Worm (Caenorhabditis elegans) whole organism, young adult: ENCODE measurements around the gene F14F7.4.

ENCODE experiments used
- F37B4.10 ChIP-seq: fragments of 200-800 bp; sonication (Bioruptor generic); IDR thresholded peaks from 2 replicates; pipeline ENCODE4 v1.3.6; 2022; ENCODE audit warnings: missing genetic modification characterization, missing compliant biosample characterization
- F49E8.2 ChIP-seq: sonication (generic microtip); optimal IDR thresholded peaks from 3 replicates; lab custom pipeline; 2017; ENCODE audit warnings: missing genetic modification characterization, mild to moderate bottlenecking, missing compliant biosample characterization, antibody characterized with exemption, moderate library complexity; ENCODE audit not compliant: insufficient read depth
- F52B5.7 ChIP-seq: sonication (generic microtip); optimal IDR thresholded peaks from 2 replicates; lab custom pipeline; 2016; ENCODE audit warnings: mild to moderate bottlenecking, missing genetic modification characterization, missing compliant biosample characterization
- K11D2.4 ChIP-seq: fragments of 200-800 bp; sonication (Bioruptor generic); IDR thresholded peaks from 2 replicates; pipeline ENCODE4 v1.3.6; 2022; ENCODE audit warnings: missing genetic modification reagents, missing genetic modification characterization, missing compliant biosample characterization
- K12H6.12 ChIP-seq: fragments of 200-800 bp; sonication (Bioruptor generic); optimal IDR thresholded peaks from 2 replicates; lab custom pipeline; 2018; ENCODE audit warnings: mild to moderate bottlenecking, missing genetic modification characterization, missing compliant biosample characterization
- Y53F4B.3 ChIP-seq: fragments of 200-800 bp; sonication (Bioruptor generic); IDR thresholded peaks from 2 replicates; pipeline ENCODE4 v1.3.6; 2022; ENCODE audit warnings: missing genetic modification reagents, missing genetic modification characterization, missing compliant biosample characterization
- Y56A3A.18 ChIP-seq: fragments of 200-800 bp; sonication (Bioruptor generic); IDR thresholded peaks from 2 replicates; pipeline ENCODE4 v1.3.6; 2022; ENCODE audit warnings: missing genetic modification reagents, missing genetic modification characterization, missing compliant biosample characterization
- Y79H2A.3 ChIP-seq: fragments of 200-800 bp; sonication (Bioruptor generic); conservative IDR thresholded peaks from 2 replicates; pipeline ENCODE4 v1.3.6; 2022; ENCODE audit warnings: missing genetic modification reagents, missing genetic modification characterization, missing compliant biosample characterization
- akir-1 ChIP-seq: fragments of 200-800 bp; sonication (Bioruptor generic); optimal IDR thresholded peaks from 2 replicates; lab custom pipeline; 2018; ENCODE audit warnings: mild to moderate bottlenecking, missing genetic modification characterization, moderate library complexity, missing compliant biosample characterization
- aptf-2 ChIP-seq: fragments of 200-800 bp; sonication (Bioruptor generic); conservative IDR thresholded peaks from 2 replicates; pipeline ENCODE4 v1.3.6; 2022; ENCODE audit warnings: missing genetic modification reagents, missing genetic modification characterization, missing compliant biosample characterization
- atf-7 ChIP-seq: sonication (generic microtip); optimal IDR thresholded peaks from 2 replicates; lab custom pipeline; 2017; ENCODE audit warnings: mild to moderate bottlenecking, missing genetic modification characterization, missing compliant biosample characterization
- bed-1 ChIP-seq: fragments of 200-800 bp; sonication (Bioruptor generic); IDR thresholded peaks from 2 replicates; pipeline ENCODE4 v1.3.6; 2022; ENCODE audit warnings: missing genetic modification reagents, missing genetic modification characterization, missing compliant biosample characterization
- ccch-3 ChIP-seq: fragments of 200-800 bp; sonication (Bioruptor generic); optimal IDR thresholded peaks from 2 replicates; lab custom pipeline; 2018; ENCODE audit warnings: mild to moderate bottlenecking, missing genetic modification characterization, missing compliant biosample characterization
- ceh-100 ChIP-seq: fragments of 200-800 bp; sonication (Bioruptor generic); IDR thresholded peaks from 2 replicates; pipeline ENCODE4 v1.3.6; 2022; ENCODE audit warnings: missing genetic modification reagents, missing genetic modification characterization, missing compliant biosample characterization
- ceh-58 ChIP-seq: fragments of 200-800 bp; sonication (Bioruptor generic); IDR thresholded peaks from 2 replicates; pipeline ENCODE4 v1.3.6; 2022; ENCODE audit warnings: missing genetic modification characterization, missing compliant biosample characterization
- ceh-91 ChIP-seq: fragments of 200-800 bp; sonication (Bioruptor generic); IDR thresholded peaks from 2 replicates; pipeline ENCODE4 v1.3.6; 2022; ENCODE audit warnings: missing genetic modification reagents, missing genetic modification characterization, missing compliant biosample characterization
- chd-7 ChIP-seq: sonication (generic microtip); optimal IDR thresholded peaks from 2 replicates; lab custom pipeline; 2016; ENCODE audit warnings: mild to moderate bottlenecking, missing genetic modification characterization, moderate library complexity, missing compliant biosample characterization
- die-1 ChIP-seq: sonication (generic microtip); optimal IDR thresholded peaks from 2 replicates; lab custom pipeline; 2016; ENCODE audit warnings: missing genotype, mild to moderate bottlenecking, missing genetic modification characterization, missing compliant biosample characterization
- dpl-1 ChIP-seq: fragments of 150-350 bp; optimal IDR thresholded peaks from 2 replicates; lab custom pipeline; 2014; ENCODE audit warnings: missing biosample characterization, missing genetic modification reagents, missing genetic modification characterization
- efl-1 ChIP-seq: fragments of 150-350 bp; optimal IDR thresholded peaks from 2 replicates; lab custom pipeline; 2014; ENCODE audit warnings: missing biosample characterization, missing genetic modification reagents, missing genetic modification characterization
- egrh-3 ChIP-seq: fragments of 200-800 bp; sonication (Bioruptor generic); IDR thresholded peaks from 2 replicates; pipeline ENCODE4 v1.3.6; 2022; ENCODE audit warnings: missing genetic modification reagents, missing genetic modification characterization, missing compliant biosample characterization
- hlh-26 ChIP-seq: fragments of 200-800 bp; sonication (Bioruptor generic); conservative IDR thresholded peaks from 2 replicates; pipeline ENCODE4 v1.3.6; 2022; ENCODE audit warnings: missing genetic modification reagents, missing genetic modification characterization, missing compliant biosample characterization
- lin-35 ChIP-seq, 3 experiments: fragments of 150-350 bp in 2 of 3; sonication (generic microtip) in 1 of 3; optimal IDR thresholded peaks; 2 replicates each; lab custom pipeline; 2014 to 2018; ENCODE audit warnings: missing biosample characterization in 3 of 3, missing genetic modification characterization in 3 of 3, missing genetic modification reagents in 3 of 3
- lsl-1 ChIP-seq: fragments of 200-800 bp; sonication (Bioruptor generic); optimal IDR thresholded peaks from 2 replicates; lab custom pipeline; 2018; ENCODE audit warnings: mild to moderate bottlenecking, missing genetic modification characterization, moderate library complexity, missing compliant biosample characterization
- madf-10 ChIP-seq: sonication (generic microtip); optimal IDR thresholded peaks from 2 replicates; lab custom pipeline; 2016; ENCODE audit warnings: mild to moderate bottlenecking, missing genetic modification characterization, missing compliant biosample characterization
- madf-3 ChIP-seq: fragments of 200-800 bp; sonication (Bioruptor generic); IDR thresholded peaks from 2 replicates; pipeline ENCODE4 v1.3.6; 2022; ENCODE audit warnings: missing genetic modification reagents, missing genetic modification characterization, missing compliant biosample characterization
- mes-4 ChIP-seq: sonication (generic microtip); optimal IDR thresholded peaks from 2 replicates; lab custom pipeline; 2016; ENCODE audit warnings: missing genotype, missing genetic modification characterization, missing compliant biosample characterization
- nhr-27 ChIP-seq: fragments of 200-800 bp; sonication (Bioruptor generic); optimal IDR thresholded peaks from 2 replicates; lab custom pipeline; 2018; ENCODE audit warnings: mild to moderate bottlenecking, missing genetic modification characterization, moderate library complexity, missing compliant biosample characterization
- rec-8 ChIP-seq, 2 experiments: sonication (generic microtip); optimal IDR thresholded peaks; 2 replicates each; lab custom pipeline; 2016; ENCODE audit warnings: mild to moderate bottlenecking in 2 of 2, missing genetic modification characterization in 2 of 2, missing genetic modification reagents in 2 of 2, missing genotype in 2 of 2, missing biosample characterization in 1 of 2, missing compliant biosample characterization in 1 of 2, moderate library complexity in 1 of 2
- repo-1 ChIP-seq: sonication (generic microtip); optimal IDR thresholded peaks from 2 replicates; lab custom pipeline; 2017; ENCODE audit warnings: mild to moderate bottlenecking, missing genetic modification characterization, missing compliant biosample characterization
- snpc-1.3 ChIP-seq: sonication (generic microtip); optimal IDR thresholded peaks from 2 replicates; lab custom pipeline; 2017; ENCODE audit warnings: missing genetic modification characterization, mild to moderate bottlenecking, missing compliant biosample characterization, antibody characterized with exemption, moderate library complexity, missing genotype, missing genetic modification reagents; ENCODE audit not compliant: insufficient read depth
- snpc-3.4 ChIP-seq: sonication (generic microtip); optimal IDR thresholded peaks from 2 replicates; lab custom pipeline; 2017; ENCODE audit warnings: missing genetic modification characterization, mild to moderate bottlenecking, missing compliant biosample characterization, antibody characterized with exemption, moderate library complexity, missing genotype, missing genetic modification reagents
- snpc-4 ChIP-seq, 5 experiments: fragments of 150-350 bp in 1 of 5; sonication (generic microtip) in 4 of 5; optimal IDR thresholded peaks; 2 replicates each; lab custom pipeline; 2014 to 2018; ENCODE audit warnings: missing genetic modification characterization in 5 of 5, missing biosample characterization in 3 of 5, antibody characterized with exemption in 2 of 5, mild to moderate bottlenecking in 2 of 5, missing compliant biosample characterization in 2 of 5, missing genotype in 2 of 5, moderate library complexity in 2 of 5, missing genetic modification reagents in 1 of 5
- sptf-2 ChIP-seq: fragments of 200-800 bp; sonication (Bioruptor generic); optimal IDR thresholded peaks from 2 replicates; lab custom pipeline; 2018; ENCODE audit warnings: mild to moderate bottlenecking, missing genetic modification characterization, missing compliant biosample characterization
- tbx-9 ChIP-seq: sonication (generic microtip); optimal IDR thresholded peaks from 2 replicates; lab custom pipeline; 2016; ENCODE audit warnings: borderline replicate concordance, missing genetic modification characterization, inconsistent platforms, missing compliant biosample characterization
- unc-62 ChIP-seq: fragments of 150-350 bp; optimal IDR thresholded peaks from 2 replicates; lab custom pipeline; 2014; ENCODE audit warnings: missing biosample characterization, missing genetic modification reagents, missing genetic modification characterization
- zfh-2 ChIP-seq: fragments of 200-800 bp; sonication (Bioruptor generic); conservative IDR thresholded peaks from 2 replicates; pipeline ENCODE4 v1.3.6; 2022; ENCODE audit warnings: missing genetic modification reagents, missing genetic modification characterization, missing compliant biosample characterization
- ztf-18 ChIP-seq: sonication (generic microtip); optimal IDR thresholded peaks from 2 replicates; lab custom pipeline; 2016; ENCODE audit warnings: missing genotype, mild to moderate bottlenecking, missing genetic modification characterization, missing compliant biosample characterization

Gene F14F7.4

ce11 chrIII:13000457-13000856, 29.1 kb downstream of the F14F7.4 start, which contains the start of gene ZK1010.8:
Gene ZK1010.8, minus strand, starts transcription at chrIII:13000670.
- no peak for TF ChIP-seq ccch-3
- no peak for TF ChIP-seq Y53F4B.3 (GFP tag; lab: Robert Waterston, UW)
- no peak for TF ChIP-seq ceh-100 (GFP tag; lab: Robert Waterston, UW)

ce11 chrIII:12998252-12998651, 31.3 kb downstream of the F14F7.4 start:
- no peak for TF ChIP-seq snpc-1.3 (tag; lab: Kevin White, UChicago)
- TF ChIP-seq zfh-2 (GFP tag; lab: Robert Waterston, UW) = peak; percentile 59
- 0 out of 2 replicates have a peak, but pooled peaks have one; percentile 62 for TF ChIP-seq F37B4.10 (GFP tag; lab: Robert Waterston, UW)
- TF ChIP-seq aptf-2 (GFP tag; lab: Robert Waterston, UW) = no peak
- TF ChIP-seq dpl-1 (GFP tag; lab: Kevin White, UChicago) = no peak
- TF ChIP-seq ceh-100 (GFP tag; lab: Robert Waterston, UW) = no peak
- TF ChIP-seq lsl-1 (GFP tag; lab: Kevin White, UChicago) = no peak
- no peak for TF ChIP-seq chd-7 (tag; lab: Kevin White, UChicago)
- no peak for TF ChIP-seq nhr-27

ce11 chrIII:12993607-12994006, 35.9 kb downstream of the F14F7.4 start, which contains the start of gene col-97:
Gene col-97, minus strand, starts transcription at chrIII:12993707.
- no peak for TF ChIP-seq ztf-18
- TF ChIP-seq repo-1 (tag; lab: Kevin White, UChicago) = no peak
- no peak for TF ChIP-seq madf-10
- no peak for TF ChIP-seq madf-3 (GFP tag; lab: Robert Waterston, UW)
- no peak for TF ChIP-seq Y79H2A.3 (GFP tag; lab: Robert Waterston, UW)
- TF ChIP-seq Y56A3A.18 (GFP tag; lab: Robert Waterston, UW) = no peak

ce11 chrIII:12993055-12993454, 36.5 kb downstream of the F14F7.4 start:
- TF ChIP-seq zfh-2 (GFP tag; lab: Robert Waterston, UW) (peak; percentile 82), egrh-3 (peak; percentile 84; the same call in 1 of the 2 replicates), tbx-9 (tag; lab: Kevin White, UChicago) (no peak)

ce11 chrIII:12990997-12991396, 38.5 kb downstream of the F14F7.4 start, which contains the start of gene ZK1010.12:
Gene ZK1010.12, plus strand, starts transcription at chrIII:12991297.
- TF ChIP-seq K12H6.12 (no peak), ceh-91 (GFP tag; lab: Robert Waterston, UW) (no peak), ceh-58 (GFP tag; lab: Robert Waterston, UW) (no peak), lin-35 (GFP tag; optimal IDR thresholded peaks at IDR 0.05; lab: Kevin White, UChicago) (no peak), ztf-18 (no peak), F52B5.7 (tag; lab: Kevin White, UChicago) (no peak), atf-7 (tag; lab: Kevin White, UChicago) (no peak), tbx-9 (tag; lab: Kevin White, UChicago) (no peak), K11D2.4 (GFP tag; lab: Robert Waterston, UW) (no peak)
- TF ChIP-seq, all 124 proteins: peak for 0

- TF ChIP-seq chd-7 (tag; lab: Kevin White, UChicago) = no peak
- TF ChIP-seq akir-1 (GFP tag; lab: Kevin White, UChicago) = no peak
- no peak for TF ChIP-seq bed-1 (GFP tag; lab: Robert Waterston, UW)
- TF ChIP-seq unc-62 (GFP tag; lab: Kevin White, UChicago) = no peak
- no peak for TF ChIP-seq repo-1 (tag; lab: Kevin White, UChicago)
- TF ChIP-seq snpc-3.4 (tag; lab: Kevin White, UChicago) = no peak
- no peak for TF ChIP-seq snpc-4 (GFP tag; optimal IDR thresholded peaks at IDR 0.05; lab: Kevin White, UChicago)
- TF ChIP-seq snpc-4 (tag; optimal IDR thresholded peaks at IDR 0.05; lab: Kevin White, UChicago) = no peak
- no peak for TF ChIP-seq rec-8 (tag; optimal IDR thresholded peaks at IDR 0.05; lab: Kevin White, UChicago)
- TF ChIP-seq die-1 (tag; lab: Kevin White, UChicago) = no peak
- no peak for TF ChIP-seq hlh-26 (GFP tag; lab: Robert Waterston, UW)
- TF ChIP-seq F49E8.2 (tag; lab: Kevin White, UChicago) = no peak
- TF ChIP-seq mes-4 (tag; lab: Kevin White, UChicago) = no peak
- TF ChIP-seq ceh-91 (GFP tag; lab: Robert Waterston, UW) = no peak
- TF ChIP-seq efl-1 (GFP tag; lab: Kevin White, UChicago) = no peak
- TF ChIP-seq sptf-2 = no peak
Measured at ce11 chrIII:12987418-12987817, 42.1 kb downstream of the F14F7.4 start, which contains the start of gene ZK1010.5. Gene ZK1010.5, minus strand, starts transcription at chrIII:12987518.
